Fruit fly (Drosophila melanogaster) whole organism, wandering third instar larva: ENCODE measurements around the gene ago.
A peak's percentile ranks its signal among the peaks of the same experiment; 100 is the strongest.

Source experiments
- Abd-B ChIP-seq: fragments of >200 bp; optimal IDR thresholded peaks from 2 replicates; lab custom pipeline; 2017; ENCODE audit warnings: missing biosample characterization, missing genetic modification characterization
- CG32264 ChIP-seq: fragments of 200-800 bp; sonication (Bioruptor generic); optimal IDR thresholded peaks from 2 replicates; lab custom pipeline; 2016; ENCODE audit warnings: missing biosample characterization, missing genetic modification characterization
- CrebA ChIP-seq: fragments of 200-800 bp; sonication (Bioruptor generic); optimal IDR thresholded peaks from 2 replicates; lab custom pipeline; 2016; ENCODE audit warnings: missing biosample characterization, mild to moderate bottlenecking, missing genetic modification characterization, borderline replicate concordance
- Dfd ChIP-seq: fragments of >200 bp; optimal IDR thresholded peaks from 2 replicates; lab custom pipeline; 2017; ENCODE audit warnings: missing biosample characterization, missing genetic modification characterization
- GATAd ChIP-seq: sonication (Bioruptor generic); optimal IDR thresholded peaks from 2 replicates; lab custom pipeline; 2016; ENCODE audit warnings: missing biosample characterization, missing genetic modification characterization
- HLH106 ChIP-seq: fragments of 200-800 bp; optimal IDR thresholded peaks from 3 replicates; lab custom pipeline; 2019; ENCODE audit warnings: missing biosample characterization, mild to moderate bottlenecking, missing genetic modification characterization, moderate library complexity
- Hnf4 ChIP-seq: fragments of 200-800 bp; sonication (Bioruptor generic); optimal IDR thresholded peaks from 2 replicates; lab custom pipeline; 2016; ENCODE audit warnings: missing biosample characterization, mild to moderate bottlenecking, missing genetic modification characterization
- Hr78 ChIP-seq: fragments of >200 bp; optimal IDR thresholded peaks from 2 replicates; lab custom pipeline; 2017; ENCODE audit warnings: missing biosample characterization, missing genetic modification characterization
- Hr83 ChIP-seq: fragments of 200-300 bp; sonication (Bioruptor generic); optimal IDR thresholded peaks from 2 replicates; lab custom pipeline; 2016; ENCODE audit warnings: missing biosample characterization, mild to moderate bottlenecking, missing genetic modification characterization, moderate library complexity; ENCODE audit not compliant: poor library complexity, severe bottlenecking
- Jra ChIP-seq: sonication (Bioruptor generic); optimal IDR thresholded peaks from 2 replicates; lab custom pipeline; 2016; ENCODE audit warnings: missing biosample characterization, missing genetic modification characterization
- Mio ChIP-seq: sonication (Bioruptor generic); optimal IDR thresholded peaks from 2 replicates; lab custom pipeline; 2016; ENCODE audit warnings: missing biosample characterization, missing genetic modification characterization
- Myc ChIP-seq: fragments of >200 bp; optimal IDR thresholded peaks from 2 replicates; lab custom pipeline; 2017
- N ChIP-seq: fragments of >200 bp; optimal IDR thresholded peaks from 2 replicates; lab custom pipeline; 2018; ENCODE audit warnings: missing biosample characterization, missing external identifiers, missing genetic modification characterization
- OdsH ChIP-seq: fragments of 200-800 bp; sonication (Bioruptor generic); optimal IDR thresholded peaks from 2 replicates; lab custom pipeline; 2016; ENCODE audit warnings: missing biosample characterization, mild to moderate bottlenecking, missing genetic modification characterization
- Rel ChIP-seq, 2 experiments: fragments of 200-800 bp; sonication (Bioruptor generic) in 1 of 2; optimal IDR thresholded peaks; 2 replicates in 1 of 2; 3 replicates in 1 of 2; lab custom pipeline; 2016 to 2019; ENCODE audit warnings: mild to moderate bottlenecking in 2 of 2, missing biosample characterization in 2 of 2, missing genetic modification characterization in 2 of 2, moderate library complexity in 1 of 2
- Sp1 ChIP-seq: fragments of 200-800 bp; sonication (Bioruptor generic); optimal IDR thresholded peaks from 3 replicates; lab custom pipeline; 2019; ENCODE audit warnings: missing biosample characterization, mild to moderate bottlenecking, missing genetic modification characterization, moderate library complexity
- Vsx2 ChIP-seq: fragments of 200-300, 225-300 bp; sonication (Bioruptor generic); optimal IDR thresholded peaks from 2 replicates; lab custom pipeline; 2018; ENCODE audit warnings: missing biosample characterization, missing genetic modification characterization; ENCODE audit not compliant: partially characterized antibody
- br ChIP-seq: fragments of 200-800 bp; sonication (Bioruptor generic); optimal IDR thresholded peaks from 2 replicates; lab custom pipeline; 2016; ENCODE audit warnings: missing biosample characterization, missing genetic modification characterization
- dmrt93B ChIP-seq: fragments of 200-800 bp; sonication (Bioruptor generic); optimal IDR thresholded peaks from 2 replicates; lab custom pipeline; 2018; ENCODE audit warnings: missing biosample characterization, mild to moderate bottlenecking, missing genetic modification characterization
- dsf ChIP-seq: sonication (Bioruptor generic); optimal IDR thresholded peaks from 2 replicates; lab custom pipeline; 2016; ENCODE audit warnings: missing biosample characterization, missing genetic modification characterization, borderline replicate concordance
- ey ChIP-seq: fragments of 200-800 bp; sonication (Bioruptor generic); optimal IDR thresholded peaks from 2 replicates; lab custom pipeline; 2016; ENCODE audit warnings: missing biosample characterization, missing genetic modification characterization
- foxo ChIP-seq, 2 experiments: fragments of 200-800 bp; sonication (Bioruptor generic); optimal IDR thresholded peaks; 2 replicates in 1 of 2; 3 replicates in 1 of 2; lab custom pipeline; 2016 to 2017; ENCODE audit warnings: missing biosample characterization in 2 of 2, missing genetic modification characterization in 2 of 2
- fru ChIP-seq: fragments of 200-800 bp; sonication (Bioruptor generic); optimal IDR thresholded peaks from 3 replicates; lab custom pipeline; 2016; ENCODE audit warnings: missing biosample characterization, mild to moderate bottlenecking, missing genetic modification characterization
- h ChIP-seq: fragments of 200-800 bp; sonication (Bioruptor generic); optimal IDR thresholded peaks from 3 replicates; lab custom pipeline; 2016; ENCODE audit warnings: missing biosample characterization, mild to moderate bottlenecking, missing genetic modification characterization
- jim ChIP-seq: fragments of 175-275, 200-325 bp; sonication (Bioruptor generic); optimal IDR thresholded peaks from 2 replicates; lab custom pipeline; 2016; ENCODE audit warnings: missing biosample characterization, mild to moderate bottlenecking, missing genetic modification characterization
- psq ChIP-seq: fragments of 200-800 bp; sonication (Bioruptor generic); optimal IDR thresholded peaks from 3 replicates; lab custom pipeline; 2017; ENCODE audit warnings: missing biosample characterization, mild to moderate bottlenecking, missing genetic modification characterization, moderate library complexity
- rgr ChIP-seq: fragments of 200-800 bp; sonication (Bioruptor generic); optimal IDR thresholded peaks from 3 replicates; lab custom pipeline; 2016; ENCODE audit warnings: missing biosample characterization, mild to moderate bottlenecking, missing genetic modification characterization
- sage ChIP-seq: fragments of 200-800 bp; sonication (Bioruptor generic); optimal IDR thresholded peaks from 2 replicates; lab custom pipeline; 2016; ENCODE audit warnings: missing biosample characterization, mild to moderate bottlenecking, missing genetic modification characterization
- sv ChIP-seq: fragments of 200-800 bp; sonication (Bioruptor generic); optimal IDR thresholded peaks from 3 replicates; lab custom pipeline; 2016; ENCODE audit warnings: missing biosample characterization, missing genetic modification characterization
- tai ChIP-seq: sonication (Bioruptor generic); optimal IDR thresholded peaks from 2 replicates; lab custom pipeline; 2016; ENCODE audit warnings: missing biosample characterization, missing genetic modification characterization
- woc ChIP-seq: sonication (Bioruptor generic); optimal IDR thresholded peaks from 2 replicates; lab custom pipeline; 2016; ENCODE audit warnings: missing biosample characterization, mild to moderate bottlenecking, missing genetic modification characterization

Gene ago

DNA sequence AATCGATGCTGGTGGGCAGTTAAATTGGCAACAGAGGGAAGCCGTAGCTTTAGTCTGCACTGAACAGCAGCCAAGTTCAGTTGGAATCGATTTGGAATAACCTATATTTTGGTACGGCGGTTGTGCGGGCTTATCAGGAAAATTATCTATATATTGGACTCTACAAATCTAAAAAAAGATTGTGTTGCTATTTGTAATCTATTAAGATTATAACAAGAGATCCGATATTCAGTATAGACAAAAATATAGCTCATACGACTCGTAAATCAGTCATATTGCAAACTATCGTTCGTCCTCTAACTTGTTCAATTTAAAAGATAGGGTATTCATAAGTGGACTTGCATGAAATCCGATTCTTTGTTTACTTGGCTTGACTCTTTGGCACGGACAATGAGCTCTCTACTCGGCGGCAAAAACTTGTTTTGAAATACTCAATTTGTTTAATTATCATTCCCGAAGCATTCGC lies 34.5 kb upstream of the ago start, which contains the start of gene Hexo1 (continued):
- no peak for TF ChIP-seq CrebA (GFP tag; lab: Kevin White, UChicago)

DNA sequence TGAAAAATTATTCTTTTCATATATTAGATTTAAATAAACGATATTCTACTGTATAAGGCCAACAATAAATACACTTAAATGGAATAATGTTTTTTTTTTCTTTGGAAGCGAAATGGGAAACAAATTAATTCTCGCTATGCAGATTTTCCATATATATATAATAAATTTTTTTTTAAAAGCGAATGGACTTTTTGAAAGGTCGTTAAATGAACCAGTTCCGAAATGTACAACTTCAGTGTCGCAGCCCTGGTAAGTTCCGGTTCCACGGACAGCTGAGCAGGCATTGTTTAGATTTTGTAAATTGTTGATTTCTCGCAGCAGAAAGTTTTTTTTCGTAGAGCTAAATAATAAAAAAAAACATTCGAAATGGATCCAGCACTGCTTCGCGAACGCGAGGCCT lies 32.7 kb upstream of the ago start, which contains the start of gene TfIIEbeta:
Gene TfIIEbeta (plus strand): TSS at position 255 of the 400 bp plus-strand sequence.
- peak; percentile 5 for TF ChIP-seq OdsH
- TF ChIP-seq fru (GFP tag; lab: Kevin White, UChicago), result no peak
- peak; percentile 35 for TF ChIP-seq woc (GFP tag; lab: Kevin White, UChicago)
- no peak for TF ChIP-seq Hr78 (GFP tag; lab: Kevin White, UChicago)
- no peak for TF ChIP-seq Rel (GFP tag; optimal IDR thresholded peaks at IDR 0.05; lab: Kevin White, UChicago)
- TF ChIP-seq Rel (tag; optimal IDR thresholded peaks at IDR 0.05; lab: Kevin White, UChicago), result no peak
- TF ChIP-seq HLH106 (tag; lab: Kevin White, UChicago), result peak; percentile 16
- no peak for TF ChIP-seq Vsx2 (GFP tag; lab: Kevin White, UChicago)
- no peak for TF ChIP-seq Dfd (GFP tag; lab: Kevin White, UChicago)
- no peak for TF ChIP-seq Sp1 (GFP tag; lab: Kevin White, UChicago)
- no peak for TF ChIP-seq Jra
- TF ChIP-seq dsf (GFP tag; lab: Kevin White, UChicago), result no peak
- TF ChIP-seq h (GFP tag; lab: Kevin White, UChicago), result peak; percentile 12
- no peak for TF ChIP-seq Hnf4 (GFP tag; lab: Kevin White, UChicago)
- TF ChIP-seq rgr (GFP tag; lab: Kevin White, UChicago), result peak; percentile 52
- no peak for TF ChIP-seq sage (GFP tag; lab: Kevin White, UChicago)
- TF ChIP-seq, all 38 proteins: peak for 5

DNA sequence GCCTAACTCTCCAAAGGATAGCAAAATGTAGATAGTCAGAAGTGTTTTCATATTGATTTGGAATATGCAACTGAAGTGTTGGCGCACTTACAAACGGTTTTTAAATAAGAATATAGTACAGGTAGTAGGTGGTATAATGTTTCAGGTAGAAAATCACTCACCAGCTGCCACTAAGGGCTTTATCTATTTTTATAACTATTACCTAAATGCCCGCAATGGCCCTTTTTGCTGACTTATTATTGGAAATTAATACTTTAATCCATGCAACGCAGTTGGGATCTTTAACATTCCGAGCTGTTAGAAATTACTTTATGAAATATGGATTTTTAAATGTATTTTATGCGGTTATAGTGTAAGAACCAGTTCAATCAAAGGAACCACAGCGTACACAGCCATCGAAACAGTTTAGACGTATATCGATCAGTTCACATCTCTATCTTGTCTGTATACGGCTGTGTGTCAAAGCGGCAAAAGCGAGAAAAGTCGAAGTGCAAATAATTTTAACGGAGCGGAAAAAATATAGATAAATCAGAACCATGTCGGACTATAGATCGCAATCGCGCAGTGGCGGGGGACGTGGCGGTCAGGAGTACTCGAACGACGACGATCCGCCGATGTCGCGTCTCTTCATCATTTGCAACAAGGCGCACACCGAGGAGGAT lies 29.5 kb upstream of the ago start, which contains the start of the genes srw and CG1316:
Gene srw (minus strand): TSS at position 51 of the 662 bp plus-strand sequence.
Gene CG1316 (plus strand): TSS at position 424 of the 662 bp plus-strand sequence.
- TF ChIP-seq br, result no peak
- no peak for TF ChIP-seq Hr83 (GFP tag; lab: Kevin White, UChicago)
- no peak for TF ChIP-seq rgr (GFP tag; lab: Kevin White, UChicago)
- no peak for TF ChIP-seq Jra
- TF ChIP-seq N (GFP tag; lab: Kevin White, UChicago), result no peak
- peak; percentile 44 for TF ChIP-seq Hnf4 (GFP tag; lab: Kevin White, UChicago)
- TF ChIP-seq h (GFP tag; lab: Kevin White, UChicago), result peak; percentile 45
- no peak for TF ChIP-seq GATAd (GFP tag; lab: Kevin White, UChicago)

DNA sequence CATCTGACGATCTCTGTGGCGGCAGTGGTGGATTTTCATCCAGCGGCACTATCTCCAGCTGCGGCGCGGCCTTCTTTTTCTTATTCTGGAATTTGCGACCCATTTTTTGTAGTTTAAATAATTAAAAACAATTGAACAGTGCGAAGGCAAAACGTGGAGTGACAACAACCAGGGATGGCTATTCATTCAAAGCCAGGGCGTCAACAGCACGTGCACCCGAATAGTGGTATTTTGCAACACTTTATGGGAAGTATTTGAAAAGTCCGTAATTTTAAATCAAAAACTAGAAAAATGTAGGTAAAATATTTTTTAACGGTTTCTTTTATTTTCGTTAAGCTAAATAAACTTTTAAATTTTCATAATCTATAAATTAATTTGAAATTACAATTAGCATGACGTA lies 28.5 kb upstream of the ago start, which contains the start of gene CG11583:
Gene CG11583 (minus strand): TSS at position 191 of the 400 bp plus-strand sequence.
- TF ChIP-seq ey (GFP tag; lab: Kevin White, UChicago) (peak; percentile 41), sv (GFP tag; lab: Kevin White, UChicago) (peak; percentile 9), Hr83 (GFP tag; lab: Kevin White, UChicago) (peak; percentile 70), Mio (no peak), Myc (lab: Kevin White, UChicago) (peak; percentile 57), OdsH (peak; percentile 32), foxo (GFP tag; optimal IDR thresholded peaks at IDR 0.05; lab: Kevin White, UChicago) (no peak), psq (GFP tag; lab: Kevin White, UChicago) (peak; percentile 22)

DNA sequence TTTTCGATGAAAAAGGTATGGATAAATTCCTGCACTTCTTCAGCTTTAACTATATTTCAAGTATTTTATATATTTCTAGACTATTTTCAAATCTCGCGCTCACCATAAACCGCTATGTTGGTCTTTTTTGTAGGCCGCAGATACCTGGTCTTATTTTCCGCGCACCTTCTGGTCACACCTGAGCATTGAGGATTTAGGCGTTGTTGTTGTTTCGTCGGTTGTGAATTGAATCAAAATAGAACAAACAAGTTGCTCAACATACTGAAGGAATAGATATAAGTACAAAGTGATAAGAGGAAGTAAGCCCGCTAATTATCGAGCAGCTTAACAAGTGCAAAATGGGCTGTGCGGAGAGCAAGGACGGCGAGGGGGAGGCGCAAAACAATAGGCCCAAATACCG lies 23.7 kb upstream of the ago start, which contains the start of gene Ctl1:
Gene Ctl1 (plus strand): TSS at position 167 of the 400 bp plus-strand sequence.
- TF ChIP-seq CG32264 (GFP tag; lab: Kevin White, UChicago), result no peak
- TF ChIP-seq dmrt93B (GFP tag; lab: Kevin White, UChicago), result no peak
- no peak for TF ChIP-seq GATAd (GFP tag; lab: Kevin White, UChicago)
- TF ChIP-seq tai (GFP tag; lab: Kevin White, UChicago), result no peak
- no peak for TF ChIP-seq rgr (GFP tag; lab: Kevin White, UChicago)
- no peak for TF ChIP-seq Vsx2 (GFP tag; lab: Kevin White, UChicago)
- no peak for TF ChIP-seq Hnf4 (GFP tag; lab: Kevin White, UChicago)
- TF ChIP-seq jim (GFP tag; lab: Kevin White, UChicago), result no peak
- no peak for TF ChIP-seq Myc (lab: Kevin White, UChicago)
- no peak for TF ChIP-seq sv (GFP tag; lab: Kevin White, UChicago)
- no peak for TF ChIP-seq h (GFP tag; lab: Kevin White, UChicago)
- TF ChIP-seq Abd-B (GFP tag; lab: Kevin White, UChicago), result no peak
- no peak for TF ChIP-seq CrebA (GFP tag; lab: Kevin White, UChicago)
- no peak for TF ChIP-seq Mio
- TF ChIP-seq Hr83 (GFP tag; lab: Kevin White, UChicago), result no peak
- no peak for TF ChIP-seq N (GFP tag; lab: Kevin White, UChicago)
- TF ChIP-seq foxo (GFP tag; optimal IDR thresholded peaks at IDR 0.05; lab: Kevin White, UChicago), result no peak
- TF ChIP-seq Sp1 (GFP tag; lab: Kevin White, UChicago), result no peak
- no peak for TF ChIP-seq Dfd (GFP tag; lab: Kevin White, UChicago)
- TF ChIP-seq dsf (GFP tag; lab: Kevin White, UChicago), result no peak
